Fruit fly (Drosophila melanogaster) Kc167 (cell line): ENCODE results near the gene CG46309.

Experiments used
- Myc ChIP-seq: fragments of >200 bp; optimal IDR thresholded peaks from 2 replicates; lab custom pipeline; 2017; ENCODE audit warnings: missing external identifiers
- Sin3A ChIP-seq: fragments of >200 bp; optimal IDR thresholded peaks from 2 replicates; lab custom pipeline; 2018; ENCODE audit warnings: missing external identifiers
- h ChIP-seq: fragments of >200 bp; optimal IDR thresholded peaks from 3 replicates; lab custom pipeline; 2018; ENCODE audit warnings: missing external identifiers
- insv ChIP-seq: fragments of >200 bp; optimal IDR thresholded peaks from 3 replicates; lab custom pipeline; 2018; ENCODE audit warnings: missing external identifiers
- psq ChIP-seq: fragments of >200 bp; optimal IDR thresholded peaks from 2 replicates; lab custom pipeline; 2017; ENCODE audit warnings: missing external identifiers
- ttk ChIP-seq: sonication (Bioruptor generic); optimal IDR thresholded peaks from 2 replicates; lab custom pipeline; 2017; ENCODE audit warnings: missing external identifiers

Gene CG46309

DNA sequence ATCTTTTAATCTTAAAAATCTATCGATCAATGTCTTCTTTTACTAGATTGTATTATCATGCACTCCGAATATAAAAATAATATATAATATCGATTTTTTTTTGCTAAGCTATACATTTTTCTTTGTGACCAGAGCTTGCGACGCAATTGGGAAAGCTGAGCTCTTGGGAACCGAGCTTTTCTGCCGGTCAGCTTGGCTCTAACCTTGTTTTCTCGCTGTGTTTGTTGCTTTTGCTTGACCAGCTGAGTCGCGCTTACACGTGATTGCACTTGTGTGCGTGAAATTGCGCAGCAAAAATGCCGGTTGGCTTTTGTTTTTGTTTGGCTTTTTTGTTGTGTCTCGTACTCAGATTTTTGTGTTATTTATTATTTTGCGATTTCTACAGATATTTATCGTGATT is 21.9 kb upstream of the CG46309 start:
- TF ChIP-seq h (lab: Kevin White, UChicago), result no peak
- TF ChIP-seq insv (lab: Kevin White, UChicago), result no peak
- TF ChIP-seq Myc (lab: Kevin White, UChicago), result no peak
- TF ChIP-seq Sin3A, result no peak
- no peak for TF ChIP-seq psq (lab: Kevin White, UChicago)
- TF ChIP-seq ttk (lab: Kevin White, UChicago), result no peak

DNA sequence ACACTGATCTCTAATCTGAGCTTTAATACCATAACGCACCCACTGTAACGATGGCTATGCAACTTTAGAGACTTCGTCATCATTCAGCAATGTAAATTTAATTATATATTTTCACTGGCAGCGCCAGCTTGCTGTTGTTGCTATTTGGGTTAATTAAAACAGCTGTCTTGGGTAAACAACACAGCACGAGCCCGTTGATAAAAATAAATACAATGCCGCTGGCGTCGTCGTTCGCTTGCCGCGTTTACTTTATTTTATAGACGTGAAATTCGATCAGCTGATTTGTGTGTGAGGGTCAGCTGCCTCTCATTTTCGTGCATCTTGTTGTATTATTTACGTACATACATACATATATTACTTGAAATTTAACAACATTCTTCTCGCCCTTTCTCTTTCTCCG is 21.1 kb upstream of the CG46309 start:
- no peak for TF ChIP-seq Myc (lab: Kevin White, UChicago)
- TF ChIP-seq psq (lab: Kevin White, UChicago), result no peak
- TF ChIP-seq ttk (lab: Kevin White, UChicago), result no peak
- no peak for TF ChIP-seq h (lab: Kevin White, UChicago)
- no peak for TF ChIP-seq Sin3A
- no peak for TF ChIP-seq insv (lab: Kevin White, UChicago)

dm6 chr2L:16271486-16271806 is 19.9 kb upstream of the CG46309 start:
- no peak for TF ChIP-seq ttk (lab: Kevin White, UChicago)
- no peak for TF ChIP-seq Myc (lab: Kevin White, UChicago)
- no peak for TF ChIP-seq psq (lab: Kevin White, UChicago)

- TF ChIP-seq ttk (lab: Kevin White, UChicago) (no peak), h (lab: Kevin White, UChicago) (no peak), psq (lab: Kevin White, UChicago) (no peak), insv (lab: Kevin White, UChicago) (no peak), Myc (lab: Kevin White, UChicago) (no peak), Sin3A (no peak)
Measured at dm6 chr2L:16270667-16271485, 19.3 kb upstream of the CG46309 start.

DNA sequence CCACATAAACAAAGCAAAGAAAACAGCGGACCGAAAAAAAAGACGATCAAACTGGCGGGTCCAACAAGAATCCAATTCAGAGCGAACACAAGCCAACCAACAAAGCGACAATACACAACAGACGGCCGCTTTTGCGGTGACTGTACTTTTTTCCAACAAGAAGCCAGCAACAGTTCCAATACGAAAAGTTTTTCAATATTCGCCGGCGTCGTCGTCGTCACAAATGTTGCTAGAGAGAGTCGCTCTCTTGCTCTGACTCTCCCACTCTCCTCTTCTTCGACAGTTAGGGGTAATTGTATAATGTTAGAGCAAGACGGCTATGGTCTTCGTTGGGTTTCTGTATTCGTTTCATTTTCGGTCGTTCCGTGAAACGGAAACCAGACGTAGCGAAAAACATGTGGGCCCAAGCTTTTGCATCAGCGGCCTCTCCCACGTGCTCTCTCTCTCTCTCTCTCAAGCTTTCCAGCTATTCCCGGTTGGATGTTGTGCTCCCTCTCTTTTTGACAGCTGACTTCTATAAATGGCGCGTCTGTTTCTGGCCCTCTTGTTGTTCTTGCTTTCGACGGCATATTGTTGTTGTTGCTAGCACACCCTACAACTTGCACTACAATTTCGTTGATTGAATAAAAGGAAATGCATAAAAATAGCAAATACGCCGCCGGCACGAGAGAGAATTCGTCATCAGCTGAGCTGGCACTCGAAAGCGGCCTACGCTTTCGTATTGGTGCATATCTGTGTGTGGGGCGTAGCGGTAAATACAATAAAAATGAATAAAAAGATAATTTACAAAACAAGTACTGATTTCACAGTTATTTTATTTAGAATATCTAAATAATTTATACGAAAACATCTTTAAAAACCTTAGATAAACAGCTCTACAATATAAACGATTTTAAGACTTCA is 17.9 kb upstream of the CG46309 start:
- no peak for TF ChIP-seq Sin3A
- TF ChIP-seq psq (lab: Kevin White, UChicago), result no peak
- no peak for TF ChIP-seq Myc (lab: Kevin White, UChicago)
- TF ChIP-seq ttk (lab: Kevin White, UChicago), result no peak
- TF ChIP-seq h (lab: Kevin White, UChicago), result no peak
- TF ChIP-seq insv (lab: Kevin White, UChicago), result no peak

- TF ChIP-seq psq (lab: Kevin White, UChicago) (no peak), Myc (lab: Kevin White, UChicago) (no peak), h (lab: Kevin White, UChicago) (no peak)
Measured at dm6 chr2L:16268869-16269231, 17.3 kb upstream of the CG46309 start.

dm6 chr2L:16268107-16268539 is 16.5 kb upstream of the CG46309 start:
- TF ChIP-seq psq (lab: Kevin White, UChicago) (no peak), h (lab: Kevin White, UChicago) (no peak), Myc (lab: Kevin White, UChicago) (no peak), ttk (lab: Kevin White, UChicago) (no peak), Sin3A (no peak), insv (lab: Kevin White, UChicago) (no peak)

dm6 chr2L:16267159-16268065 is 15.8 kb upstream of the CG46309 start:
- no peak for TF ChIP-seq Sin3A
- no peak for TF ChIP-seq h (lab: Kevin White, UChicago)
- TF ChIP-seq Myc (lab: Kevin White, UChicago), result no peak
- TF ChIP-seq insv (lab: Kevin White, UChicago), result no peak
- TF ChIP-seq ttk (lab: Kevin White, UChicago), result no peak
- TF ChIP-seq psq (lab: Kevin White, UChicago), result no peak

DNA sequence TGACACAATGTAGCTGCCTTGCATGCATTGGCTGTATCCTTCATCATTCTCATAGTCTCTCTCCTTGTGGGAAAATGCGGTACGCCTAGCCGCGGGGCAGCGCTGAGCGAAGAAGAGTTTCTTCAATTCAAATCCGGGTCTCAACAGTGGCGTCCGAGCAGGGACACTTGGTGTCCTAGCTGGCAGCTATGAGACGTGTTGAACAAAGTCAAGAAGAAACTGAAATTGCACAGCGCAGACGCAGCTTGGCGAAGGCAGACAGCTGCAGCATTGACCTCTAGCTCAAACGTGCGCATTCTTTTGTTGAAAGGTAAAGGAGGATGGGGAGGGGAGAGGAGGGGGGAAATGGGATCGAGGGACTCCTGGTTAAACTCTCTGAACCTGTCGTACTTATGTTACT is 12.1 kb upstream of the CG46309 start:
- TF ChIP-seq psq (lab: Kevin White, UChicago) (no peak), insv (lab: Kevin White, UChicago) (no peak)

DNA sequence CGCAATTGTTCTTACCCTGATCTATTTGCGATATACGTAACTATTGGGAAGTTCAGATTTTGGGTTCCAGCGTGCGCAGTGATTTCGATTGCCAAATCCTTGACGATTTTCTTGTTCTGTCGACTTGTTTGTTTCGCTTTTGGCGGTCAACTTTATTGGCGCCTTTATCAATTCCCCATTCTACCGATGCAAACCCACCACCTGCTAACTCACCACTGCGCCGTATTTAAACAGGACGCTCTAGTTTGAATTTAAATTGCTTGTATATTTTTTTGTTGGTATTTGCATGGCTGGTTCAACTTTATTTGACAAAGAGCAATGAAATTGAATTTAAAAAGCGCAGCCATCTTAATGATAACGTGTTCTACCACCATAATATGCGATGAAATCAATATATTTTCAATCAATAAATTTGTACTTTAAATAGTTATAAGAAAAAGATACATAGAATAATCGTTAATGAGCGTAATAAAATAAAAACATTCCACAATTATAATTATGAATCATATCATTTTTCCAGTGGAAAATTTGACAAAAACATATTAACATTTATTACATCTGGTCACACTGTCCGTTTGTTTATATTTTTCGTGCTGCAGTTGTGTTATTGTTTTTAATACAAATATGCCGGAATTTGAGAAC is 10.1 kb upstream of the CG46309 start, which contains the start of the genes twe and CG4935:
Gene twe (minus strand): TSS at position 302 of the 642 bp plus-strand sequence.
Gene CG4935 (plus strand): TSS at position 566 of the 642 bp plus-strand sequence.
- TF ChIP-seq psq (lab: Kevin White, UChicago), result no peak
- TF ChIP-seq ttk (lab: Kevin White, UChicago), result no peak
